Worm (Caenorhabditis elegans) whole organism, dauer: Measurements from ENCODE around the gene F39H12.3.

Source experiments
- unc-62 ChIP-seq: sonication (generic microtip); optimal IDR thresholded peaks from 2 replicates; lab custom pipeline; 2017; ENCODE audit warnings: missing biosample characterization, missing genetic modification reagents, missing genetic modification characterization

The F39H12.3 gene

ce11 chrX:845443-845842 is 4.2 kb upstream of the F39H12.3 start:
- TF ChIP-seq unc-62 (GFP tag; lab: Kevin White, UChicago), result no peak

- TF ChIP-seq unc-62 (GFP tag; lab: Kevin White, UChicago), result no peak
Observed at ce11 chrX:844649-845048, 3.4 kb upstream of the F39H12.3 start.

DNA sequence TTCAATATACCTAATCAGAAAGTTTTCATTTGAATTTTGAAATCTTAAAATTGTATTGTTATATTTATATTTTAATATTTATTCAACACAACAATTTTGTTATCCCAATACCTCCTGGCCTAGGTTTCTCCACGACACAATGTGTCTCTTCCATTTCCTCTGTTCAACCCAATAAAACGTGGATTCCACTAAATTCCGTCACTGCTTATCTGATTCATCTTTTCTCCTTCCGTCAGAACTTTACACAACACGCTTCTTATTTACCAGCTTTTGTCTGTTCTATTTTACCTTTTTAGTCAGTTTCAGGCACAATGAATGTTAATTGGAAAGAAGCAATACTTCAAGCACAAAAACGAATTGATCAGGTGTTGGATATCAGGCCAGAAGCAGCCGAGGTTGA is 6.8 kb downstream of the F39H12.3 start, which contains the start of gene F39H12.1:
Gene F39H12.1 (plus strand): TSS at position 301 of the 400 bp plus-strand sequence.
- TF ChIP-seq unc-62 (GFP tag; lab: Kevin White, UChicago), result no peak

ce11 chrX:830185-830584 is 11.1 kb downstream of the F39H12.3 start:
- TF ChIP-seq unc-62 (GFP tag; lab: Kevin White, UChicago), result no peak

DNA sequence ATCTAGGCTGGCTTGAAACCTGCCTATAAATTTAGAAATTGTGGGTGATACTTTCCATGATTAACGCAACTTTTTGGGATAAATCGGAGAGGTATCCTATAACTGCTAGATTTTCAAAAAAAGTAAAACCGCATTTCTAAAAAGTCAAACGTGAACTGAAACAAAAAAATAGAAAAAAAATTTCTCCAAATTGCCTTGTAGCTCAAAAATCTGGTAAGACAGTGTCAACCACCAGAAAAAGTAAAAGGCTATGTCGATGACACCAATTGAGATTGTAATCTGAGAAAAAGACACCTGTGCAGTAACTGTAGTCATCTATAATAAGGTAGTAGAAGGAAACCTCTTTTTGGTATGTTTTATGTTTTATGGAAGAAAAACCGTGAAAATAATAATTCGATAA is 12.7 kb downstream of the F39H12.3 start, which contains the start of gene wdr-54:
Gene wdr-54 (plus strand): TSS at position 301 of the 400 bp plus-strand sequence.
- no peak for TF ChIP-seq unc-62 (GFP tag; lab: Kevin White, UChicago)

DNA sequence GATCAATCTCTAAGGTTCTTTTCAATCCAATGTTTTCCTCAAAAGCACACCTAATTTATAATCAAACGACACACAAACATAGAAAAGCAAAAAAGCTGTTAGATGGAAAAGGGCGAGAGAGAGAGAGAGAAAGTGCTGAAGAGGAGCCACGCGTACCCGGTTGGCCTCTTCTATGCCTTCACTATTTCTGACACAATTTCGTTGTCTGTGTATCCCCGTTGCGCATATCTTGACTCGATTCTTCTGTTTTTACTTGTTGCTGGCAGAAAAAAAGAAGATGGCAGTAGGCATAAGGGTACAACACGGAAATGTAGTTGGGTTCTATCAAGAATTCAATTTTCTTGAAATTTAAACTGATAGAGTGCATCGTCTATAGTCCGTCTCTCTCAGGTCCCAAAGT is 13.8 kb downstream of the F39H12.3 start:
- TF ChIP-seq unc-62 (GFP tag; lab: Kevin White, UChicago), result no peak

- no peak for TF ChIP-seq unc-62 (GFP tag; lab: Kevin White, UChicago)
Observed at ce11 chrX:825924-826323, 15.4 kb downstream of the F39H12.3 start.

DNA sequence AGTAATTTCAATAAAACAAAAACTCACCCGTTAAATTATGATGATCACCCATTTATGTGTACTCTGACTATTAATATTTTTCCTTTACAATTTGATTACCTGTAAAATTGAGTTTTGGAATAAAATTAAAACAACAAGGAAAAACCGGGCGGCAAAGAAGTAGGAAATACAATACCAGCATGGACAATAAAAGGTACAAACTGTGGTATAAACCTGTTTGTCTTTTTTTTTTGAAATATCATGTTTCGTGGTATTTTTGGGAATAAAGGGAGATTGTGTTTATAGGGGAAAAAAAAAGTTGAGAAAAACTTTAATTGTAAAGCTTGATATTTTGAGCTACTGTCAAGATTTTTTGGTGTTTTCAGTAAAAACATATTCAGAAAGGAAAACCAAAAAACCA is 15.9 kb downstream of the F39H12.3 start, which contains the start of gene daf-3:
Gene daf-3 (minus strand): TSS at position 101 of the 400 bp plus-strand sequence.
- no peak for TF ChIP-seq unc-62 (GFP tag; lab: Kevin White, UChicago)

- no peak for TF ChIP-seq unc-62 (GFP tag; lab: Kevin White, UChicago)
Observed at ce11 chrX:823736-824135, 17.6 kb downstream of the F39H12.3 start.

DNA sequence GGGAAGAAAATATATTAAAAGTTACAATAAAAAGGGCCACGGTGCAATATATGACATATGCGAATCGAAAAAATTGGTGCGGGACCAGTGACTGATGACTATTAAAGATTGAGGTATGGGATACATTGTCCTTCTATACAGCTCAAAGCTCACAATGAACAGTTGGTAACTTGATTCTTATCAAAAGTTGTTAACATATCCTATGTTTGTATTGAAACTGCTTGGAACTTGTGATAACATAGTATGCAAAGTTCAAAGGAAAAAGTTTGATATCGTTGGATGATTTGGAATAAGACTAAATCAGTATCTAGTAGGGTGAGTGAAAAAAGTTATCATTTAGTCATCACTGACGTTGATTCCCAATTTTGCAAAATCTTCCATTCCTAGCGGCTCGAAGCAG is 23.3 kb downstream of the F39H12.3 start:
- TF ChIP-seq unc-62 (GFP tag; lab: Kevin White, UChicago), result no peak

- TF ChIP-seq unc-62 (GFP tag; lab: Kevin White, UChicago), result no peak
Observed at ce11 chrX:815929-816328, 25.4 kb downstream of the F39H12.3 start, which contains the start of gene ifd-2. Gene ifd-2, minus strand, starts transcription at chrX:815929.

- TF ChIP-seq unc-62 (GFP tag; lab: Kevin White, UChicago), result no peak
Observed at ce11 chrX:813063-813462, 28.2 kb downstream of the F39H12.3 start, which contains the start of gene F25E2.3. Gene F25E2.3, minus strand, starts transcription at chrX:813163.

- TF ChIP-seq unc-62 (GFP tag; lab: Kevin White, UChicago), result no peak
Observed at ce11 chrX:812264-812663, 29.0 kb downstream of the F39H12.3 start.

- TF ChIP-seq unc-62 (GFP tag; lab: Kevin White, UChicago), result no peak
Observed at ce11 chrX:810694-811093, 30.6 kb downstream of the F39H12.3 start, which contains the start of gene F25E2.2. Gene F25E2.2, minus strand, starts transcription at chrX:810794.

- TF ChIP-seq unc-62 (GFP tag; lab: Kevin White, UChicago), result no peak
Observed at ce11 chrX:806515-806914, 34.8 kb downstream of the F39H12.3 start.

DNA sequence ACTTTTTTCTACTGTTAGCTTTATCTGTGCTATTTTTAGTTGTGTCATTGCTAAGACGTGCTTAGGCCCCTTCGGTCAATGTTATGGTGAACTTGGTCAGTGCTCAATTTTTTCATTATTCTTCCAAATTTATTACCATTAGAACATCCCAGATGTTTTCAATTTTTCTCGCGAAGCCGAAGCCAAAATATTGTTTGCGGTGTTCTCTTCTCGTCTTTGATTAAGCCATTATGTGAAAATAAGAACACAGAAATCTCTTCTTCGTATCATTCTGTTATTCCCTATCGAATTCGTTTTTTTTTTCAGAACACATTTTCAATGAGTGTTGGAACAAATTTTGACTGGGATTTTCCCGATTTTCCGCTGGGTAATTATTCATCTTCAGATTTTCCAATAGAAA is 38.8 kb downstream of the F39H12.3 start, which contains the start of gene gtr-1:
Gene gtr-1 (plus strand): TSS at position 301 of the 400 bp plus-strand sequence.
- no peak for TF ChIP-seq unc-62 (GFP tag; lab: Kevin White, UChicago)

DNA sequence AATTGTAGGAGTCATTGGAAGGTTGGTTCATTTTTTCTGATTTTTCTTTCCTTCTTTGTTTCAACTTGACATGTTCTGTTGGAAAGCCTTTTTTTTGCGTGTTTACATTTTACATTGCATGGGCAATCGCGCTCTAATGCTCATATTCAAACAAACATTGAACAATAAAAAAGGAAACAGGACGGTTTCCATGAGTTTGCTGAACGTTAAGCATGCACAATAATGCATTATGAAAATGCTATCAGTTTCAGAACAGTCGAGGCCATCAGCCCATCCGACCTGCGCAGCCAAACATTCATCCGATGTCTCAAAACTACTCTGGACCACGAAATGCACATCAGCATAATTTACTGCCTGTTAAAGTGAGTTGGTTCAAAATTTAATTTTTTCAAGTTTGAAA is 50.7 kb downstream of the F39H12.3 start:
- no peak for TF ChIP-seq unc-62 (GFP tag; lab: Kevin White, UChicago)
